Fruit fly (Drosophila melanogaster): ENCODE results near the gene GstD11.

DNA sequence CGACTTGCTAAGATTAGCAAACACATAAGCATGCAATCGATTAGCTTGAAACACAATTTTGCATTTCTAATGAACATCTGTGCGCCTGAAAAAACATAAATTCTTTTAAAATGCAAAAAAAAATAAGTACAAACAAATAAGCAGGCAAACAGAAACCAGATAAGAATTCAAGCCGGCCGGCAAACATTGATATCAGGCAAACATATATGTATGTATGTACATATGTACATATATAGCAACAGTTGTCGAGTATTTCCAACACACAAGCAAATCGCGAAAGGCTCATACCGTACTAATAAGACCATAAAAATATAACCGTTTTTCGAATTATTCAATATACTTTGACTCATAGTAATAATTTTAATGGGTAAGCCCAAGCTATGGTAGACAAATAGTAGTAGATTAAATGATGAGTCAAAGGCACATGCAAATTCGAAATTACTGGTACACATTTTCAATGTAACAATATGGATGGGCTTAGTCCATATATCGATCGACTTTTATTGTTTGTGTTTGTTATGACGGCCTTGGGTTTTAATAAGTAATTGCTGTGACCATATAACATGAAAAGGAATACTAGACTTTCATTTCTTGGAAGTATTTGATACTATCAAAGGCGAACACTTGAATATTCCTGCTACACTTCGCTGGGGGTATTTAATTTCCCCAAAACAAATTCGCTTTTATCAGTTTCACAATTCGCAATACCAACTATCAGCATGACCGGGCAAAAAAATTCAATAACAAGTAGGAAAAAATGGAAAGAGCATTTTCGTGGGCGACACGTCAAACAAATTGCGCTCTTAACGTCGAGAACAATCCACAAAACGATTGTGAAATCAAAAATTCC lies 13.1 kb upstream of the GstD11 start:
- TF ChIP-seq Ets21C (GFP tag; optimal IDR thresholded peaks at IDR 0.05) (no peak), Sox102F (GFP tag; optimal IDR thresholded peaks at IDR 0.05) (no peak), eg (GFP tag; IDR thresholded peaks at IDR 0.05) (no peak), net (GFP tag; optimal IDR thresholded peaks at IDR 0.05) (no peak), CG1621 (tag; optimal IDR thresholded peaks at IDR 0.05) (no peak), Eip78C (GFP tag) (no peak), esn (GFP tag; optimal IDR thresholded peaks at IDR 0.05) (no peak), pdm3 (GFP tag; optimal IDR thresholded peaks at IDR 0.05) (no peak), Hr4 (GFP tag; optimal IDR thresholded peaks at IDR 0.05) (no peak), dac (GFP tag; optimal IDR thresholded peaks at IDR 0.05) (no peak), ss (GFP tag; optimal IDR thresholded peaks at IDR 0.05) (no peak), Eip75B (GFP tag; optimal IDR thresholded peaks at IDR 0.05) (no peak), Gug (GFP tag; IDR thresholded peaks at IDR 0.05) (no peak), CG32006 (GFP tag; optimal IDR thresholded peaks at IDR 0.05) (no peak)

All from whole organism, prepupa.